Worm (Caenorhabditis elegans) whole organism, L3 larva: ENCODE data around the gene VW02B12L.2.
"Not testable (repeated sequence)": the region's sequence is repeated elsewhere in the genome, so short reads cannot be mapped to it uniquely, and the experiment has no call there.

Experiments used
- R02D3.7 ChIP-seq: fragments of 150-350 bp; optimal IDR thresholded peaks from 2 replicates; lab custom pipeline; 2014; ENCODE audit warnings: missing biosample characterization, missing genetic modification characterization
- ZK546.5 ChIP-seq: sonication (generic microtip); optimal IDR thresholded peaks from 2 replicates; lab custom pipeline; 2017; ENCODE audit warnings: missing biosample characterization, missing genetic modification characterization
- ceh-28 ChIP-seq: fragments of 150-350 bp; optimal IDR thresholded peaks from 2 replicates; lab custom pipeline; 2014; ENCODE audit warnings: missing biosample characterization, missing genetic modification reagents, missing genetic modification characterization
- ceh-9 ChIP-seq: sonication (generic microtip); optimal IDR thresholded peaks from 2 replicates; lab custom pipeline; 2018; ENCODE audit warnings: missing biosample characterization, missing genetic modification characterization
- daf-12 ChIP-seq: fragments of 150-350 bp; optimal IDR thresholded peaks from 2 replicates; lab custom pipeline; 2014; ENCODE audit warnings: missing biosample characterization, missing genetic modification reagents, missing genetic modification characterization
- egl-5 ChIP-seq: fragments of 150-350 bp; optimal IDR thresholded peaks from 2 replicates; lab custom pipeline; 2017; ENCODE audit warnings: missing biosample characterization, missing genetic modification reagents, missing genetic modification characterization, inconsistent platforms
- elt-1 ChIP-seq: fragments of 150-350 bp; optimal IDR thresholded peaks from 2 replicates; lab custom pipeline; 2014; ENCODE audit warnings: missing biosample characterization, missing genetic modification characterization
- elt-2 ChIP-seq: sonication (generic microtip); optimal IDR thresholded peaks from 2 replicates; lab custom pipeline; 2016; ENCODE audit warnings: missing genetic modification reagents, mild to moderate bottlenecking, missing genetic modification characterization, missing compliant biosample characterization
- eor-1 ChIP-seq, 2 experiments: fragments of 150-350 bp; optimal IDR thresholded peaks; 2 replicates each; lab custom pipeline; 2014 to 2018; ENCODE audit warnings: missing biosample characterization in 2 of 2, missing genetic modification characterization in 2 of 2
- fkh-10 ChIP-seq: sonication (generic microtip); optimal IDR thresholded peaks from 2 replicates; lab custom pipeline; 2017; ENCODE audit warnings: missing biosample characterization, missing genetic modification reagents, missing genetic modification characterization
- jun-1 ChIP-seq: fragments of 150-350 bp; optimal IDR thresholded peaks from 2 replicates; lab custom pipeline; 2014; ENCODE audit warnings: missing biosample characterization, missing genetic modification reagents, missing genetic modification characterization
- mdl-1 ChIP-seq: fragments of 150-350 bp; optimal IDR thresholded peaks from 2 replicates; lab custom pipeline; 2014; ENCODE audit warnings: missing biosample characterization, missing genetic modification characterization
- nfya-1 ChIP-seq: sonication (generic microtip); optimal IDR thresholded peaks from 2 replicates; lab custom pipeline; 2017; ENCODE audit warnings: missing genetic modification characterization, mild to moderate bottlenecking, missing compliant biosample characterization, antibody characterized with exemption, moderate library complexity; ENCODE audit not compliant: insufficient read depth
- nhr-11 ChIP-seq: fragments of 150-350 bp; optimal IDR thresholded peaks from 2 replicates; lab custom pipeline; 2014; ENCODE audit warnings: missing biosample characterization, missing genetic modification characterization
- nhr-12 ChIP-seq: fragments of 150-350 bp; optimal IDR thresholded peaks from 2 replicates; lab custom pipeline; 2014; ENCODE audit warnings: missing biosample characterization, missing genetic modification characterization
- nhr-25 ChIP-seq: sonication (generic microtip); optimal IDR thresholded peaks from 2 replicates; lab custom pipeline; 2017; ENCODE audit warnings: missing biosample characterization, missing genetic modification characterization
- nhr-43 ChIP-seq: sonication (generic microtip); optimal IDR thresholded peaks from 2 replicates; lab custom pipeline; 2016; ENCODE audit warnings: mild to moderate bottlenecking, missing genetic modification characterization, missing compliant biosample characterization; ENCODE audit not compliant: poor library complexity, severe bottlenecking
- nhr-67 ChIP-seq: fragments of 150-350 bp; optimal IDR thresholded peaks from 2 replicates; lab custom pipeline; 2014; ENCODE audit warnings: missing biosample characterization, missing genetic modification characterization
- nhr-76 ChIP-seq: fragments of 150-350 bp; sonication (generic microtip); optimal IDR thresholded peaks from 5 replicates; lab custom pipeline; 2014; ENCODE audit warnings: missing biosample characterization, missing genetic modification characterization
- nhr-77 ChIP-seq: fragments of 150-350 bp; optimal IDR thresholded peaks from 2 replicates; lab custom pipeline; 2014; ENCODE audit warnings: missing biosample characterization, missing genetic modification characterization
- pha-4 ChIP-seq: fragments of 150-350 bp; optimal IDR thresholded peaks from 2 replicates; lab custom pipeline; 2014; ENCODE audit warnings: missing biosample characterization, missing genetic modification reagents, missing genetic modification characterization
- pqm-1 ChIP-seq: fragments of 150-350 bp; optimal IDR thresholded peaks from 2 replicates; lab custom pipeline; 2017; ENCODE audit warnings: missing biosample characterization, missing genetic modification characterization, inconsistent platforms
- sea-2 ChIP-seq: fragments of 150-350 bp; sonication (generic microtip); optimal IDR thresholded peaks from 4 replicates; lab custom pipeline; 2014; ENCODE audit warnings: missing biosample characterization, missing genetic modification reagents, missing genetic modification characterization
- skn-1 ChIP-seq: fragments of 150-350 bp; optimal IDR thresholded peaks from 2 replicates; lab custom pipeline; 2014; ENCODE audit warnings: missing biosample characterization, missing genetic modification characterization
- snpc-4 ChIP-seq: fragments of 150-350 bp; optimal IDR thresholded peaks from 2 replicates; lab custom pipeline; 2014; ENCODE audit warnings: missing biosample characterization, missing genetic modification characterization
- tbx-2 ChIP-seq: sonication (generic microtip); optimal IDR thresholded peaks from 2 replicates; lab custom pipeline; 2016; ENCODE audit warnings: mild to moderate bottlenecking, missing genetic modification characterization, missing compliant biosample characterization
- unc-62 ChIP-seq: fragments of 150-350 bp; sonication (generic microtip); optimal IDR thresholded peaks from 4 replicates; lab custom pipeline; 2014; ENCODE audit warnings: missing biosample characterization, missing genetic modification reagents, missing genetic modification characterization

Gene VW02B12L.2

DNA sequence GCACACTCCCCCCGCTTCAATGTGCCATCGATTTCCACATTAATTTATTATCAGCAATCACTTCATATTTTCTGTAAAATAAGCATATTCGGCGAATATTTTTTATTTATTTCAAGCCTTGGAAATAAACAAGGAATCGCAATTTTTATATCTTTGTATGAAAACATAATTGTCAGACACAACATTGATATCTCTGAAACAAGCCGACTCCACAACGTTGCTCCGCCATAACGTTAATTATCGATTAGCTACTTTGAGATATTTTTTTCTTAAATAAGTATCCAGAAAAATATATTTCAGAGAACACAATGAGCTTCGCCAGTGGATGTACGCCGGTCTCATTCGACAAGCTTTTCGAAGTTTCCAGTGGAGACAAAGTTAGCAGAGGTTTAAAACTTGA, 3.7 kb upstream of the VW02B12L.2 start, which contains the start of gene adbp-1:
Gene adbp-1 (plus strand): TSS at position 301 of the 400 bp plus-strand sequence.
- no peak for TF ChIP-seq nhr-43
- no peak for TF ChIP-seq elt-1
- TF ChIP-seq nhr-77, result no peak
- TF ChIP-seq eor-1 (tag; optimal IDR thresholded peaks at IDR 0.05; lab: Kevin White, UChicago), result no peak
- no peak for TF ChIP-seq snpc-4 (tag; lab: Kevin White, UChicago)
- no peak for TF ChIP-seq egl-5 (tag; lab: Kevin White, UChicago)
- no peak for TF ChIP-seq nhr-11 (tag; lab: Kevin White, UChicago)
- TF ChIP-seq daf-12 (tag; lab: Kevin White, UChicago), result no peak

DNA sequence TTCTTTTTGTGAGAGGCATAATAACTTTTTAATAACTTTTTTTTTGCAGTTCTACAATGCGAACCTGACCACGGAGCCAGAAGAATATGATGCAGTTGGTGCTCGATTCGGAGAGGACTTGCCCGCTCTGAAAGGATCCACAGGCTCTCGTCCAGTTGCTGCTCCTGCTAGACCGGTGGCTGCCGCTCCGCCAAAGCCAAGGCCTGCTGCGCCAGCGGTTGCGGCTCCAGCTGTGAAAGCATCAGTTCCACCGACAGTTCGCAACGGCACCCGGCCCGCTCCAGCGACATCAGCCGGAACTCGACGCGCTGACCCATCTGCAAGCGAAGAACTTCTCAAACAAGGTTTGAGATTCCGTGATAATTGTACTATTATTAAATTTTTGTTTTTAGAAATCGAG, 3.0 kb upstream of the VW02B12L.2 start:
- TF ChIP-seq R02D3.7 (tag; lab: Kevin White, UChicago) (no peak), fkh-10 (GFP tag; lab: Kevin White, UChicago) (no peak), mdl-1 (no peak), jun-1 (tag; lab: Kevin White, UChicago) (no peak), ceh-28 (tag; lab: Kevin White, UChicago) (no peak), pha-4 (tag; lab: Kevin White, UChicago) (no peak), unc-62 (no peak)

- not testable (repeated sequence) for TF ChIP-seq nhr-25 (tag; lab: Kevin White, UChicago); nhr-12 (tag; lab: Kevin White, UChicago); ceh-9
Observed at ce11 chrII:11442425-11442824, 2.3 kb upstream of the VW02B12L.2 start, which contains the start of gene ebp-2. Gene ebp-2 (plus strand): TSS chrII:11442725.

DNA sequence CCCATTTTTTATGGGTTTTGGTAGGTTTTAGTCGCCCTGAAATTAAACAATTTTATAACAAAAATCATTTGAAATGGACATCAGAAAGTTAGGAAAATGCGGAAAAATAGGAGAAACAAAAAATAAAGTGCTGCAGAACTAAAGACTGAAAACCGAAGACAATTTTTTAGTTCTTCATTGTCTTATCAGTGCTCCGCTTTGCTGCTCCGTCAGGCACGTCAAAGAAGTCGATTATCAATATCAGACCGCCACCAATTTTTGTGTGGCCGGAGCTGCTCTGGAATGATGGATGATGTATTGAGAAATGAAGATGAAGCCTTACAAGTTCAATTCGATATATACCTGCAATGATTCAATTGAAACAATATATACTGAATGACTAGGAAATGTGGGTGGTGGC, 1.7 kb downstream of the VW02B12L.2 start, which contains the start of gene vha-6:
Gene vha-6 (minus strand): TSS at position 36 of the 400 bp plus-strand sequence.
- peak; percentile 69 for TF ChIP-seq pqm-1 (tag; lab: Kevin White, UChicago)
- TF ChIP-seq elt-2 (tag; lab: Kevin White, UChicago), result peak; percentile 83
- no peak for TF ChIP-seq nhr-76 (tag; lab: Kevin White, UChicago)
- TF ChIP-seq egl-5 (tag; lab: Kevin White, UChicago), result no peak

DNA sequence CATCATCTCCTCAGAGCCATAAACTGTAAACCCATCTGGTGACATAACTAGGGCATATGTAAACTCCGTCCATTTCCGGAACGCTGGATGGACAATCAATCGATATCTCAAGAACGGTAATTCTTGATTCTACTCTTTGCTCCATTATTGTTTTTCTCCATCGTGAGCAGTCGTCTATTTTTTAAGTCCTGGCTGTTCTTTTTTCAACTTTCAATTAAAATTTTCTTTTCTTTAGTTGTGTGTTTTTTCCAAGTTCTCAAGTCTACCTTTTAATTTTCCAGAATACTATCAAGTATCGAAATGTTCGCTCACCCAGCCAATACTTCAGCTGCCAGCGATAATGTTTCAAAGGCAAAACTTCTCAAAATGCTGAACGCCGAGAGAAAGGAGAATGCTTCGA, 6.2 kb downstream of the VW02B12L.2 start, which contains the start of gene C05D12.5:
Gene C05D12.5 (plus strand): TSS at position 301 of the 400 bp plus-strand sequence.
- no peak for TF ChIP-seq nfya-1 (tag; lab: Kevin White, UChicago)
- TF ChIP-seq nhr-25 (tag; lab: Kevin White, UChicago), result no peak
- TF ChIP-seq nhr-67, result no peak
- no peak for TF ChIP-seq skn-1

- no peak for TF ChIP-seq jun-1 (tag; lab: Kevin White, UChicago)
- TF ChIP-seq eor-1 (tag; optimal IDR thresholded peaks at IDR 0.05; lab: Kevin White, UChicago), result no peak
- TF ChIP-seq sea-2 (GFP tag; lab: Kevin White, UChicago), result no peak
- TF ChIP-seq ceh-28 (tag; lab: Kevin White, UChicago), result no peak
- no peak for TF ChIP-seq nhr-43
- TF ChIP-seq, all 47 proteins: peak for 0
Observed at ce11 chrII:11431584-11431983, 8.5 kb downstream of the VW02B12L.2 start, which contains the start of gene C05D12.4. Gene C05D12.4 (plus strand): TSS chrII:11431884.

- TF ChIP-seq ZK546.5 (no peak), nhr-11 (tag; lab: Kevin White, UChicago) (no peak), pha-4 (tag; lab: Kevin White, UChicago) (no peak), snpc-4 (tag; lab: Kevin White, UChicago) (no peak), elt-2 (tag; lab: Kevin White, UChicago) (peak; percentile 53), tbx-2 (tag; lab: Kevin White, UChicago) (no peak), pqm-1 (tag; lab: Kevin White, UChicago) (peak; percentile 33)
Observed at ce11 chrII:11428599-11428998, 11.5 kb downstream of the VW02B12L.2 start.

DNA sequence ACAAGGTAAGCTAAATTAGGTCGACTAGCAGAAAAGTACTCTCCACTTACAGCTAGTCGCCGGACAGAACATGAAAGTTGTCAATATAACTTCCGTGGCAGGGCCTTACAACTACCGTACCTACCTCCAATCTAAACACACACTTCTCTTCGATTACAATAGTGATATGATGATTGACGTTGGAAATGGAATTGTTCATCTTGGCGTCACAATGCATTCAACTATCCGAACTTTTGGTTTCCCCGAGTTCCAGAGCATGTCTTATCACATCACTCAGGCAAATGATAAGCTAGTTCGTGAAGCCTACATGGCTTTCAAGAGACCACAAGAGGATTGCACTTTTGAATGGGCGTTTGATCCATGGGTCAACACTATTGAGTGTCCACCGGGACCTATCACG, 12.8 kb downstream of the VW02B12L.2 start:
- TF ChIP-seq ceh-9, result no peak
- TF ChIP-seq R02D3.7 (tag; lab: Kevin White, UChicago), result no peak
- TF ChIP-seq eor-1 (tag; optimal IDR thresholded peaks at IDR 0.05; lab: Kevin White, UChicago), result no peak
- TF ChIP-seq elt-2 (tag; lab: Kevin White, UChicago), result peak; percentile 56
- peak; percentile 1 for TF ChIP-seq pqm-1 (tag; lab: Kevin White, UChicago)
